Fruit fly (Drosophila melanogaster): ENCODE data around the gene CG15258.
A peak's percentile ranks its signal among the peaks of the same experiment; 100 is the strongest.

CG15258 gene

dm6 chr2L:15392371-15392770 is 30.9 kb upstream of the CG15258 start (continued):
- TF ChIP-seq ken (GFP tag; IDR thresholded peaks at IDR 0.05) (0 out of 3 replicates have a peak, but pooled peaks have one; percentile 26), D19B (GFP tag; optimal IDR thresholded peaks at IDR 0.05) (no peak), gem (tag; optimal IDR thresholded peaks at IDR 0.05) (peak; percentile 53), unpg (GFP tag; optimal IDR thresholded peaks at IDR 0.05) (peak; percentile 4), amos (GFP tag; IDR thresholded peaks at IDR 0.05; ENCODE audit: partially characterized antibody) (no peak), CG14710 (tag; optimal IDR thresholded peaks at IDR 0.05) (no peak), CG18599 (GFP tag; optimal IDR thresholded peaks at IDR 0.05) (no peak), Oli (tag; optimal IDR thresholded peaks at IDR 0.05) (peak; percentile 18), CG12391 (tag; optimal IDR thresholded peaks at IDR 0.05) (peak; percentile 25), Ssrp (tag; optimal IDR thresholded peaks at IDR 0.05) (peak; percentile 27), Ptx1 (GFP tag; IDR thresholded peaks at IDR 0.05) (no peak; the same call in 1 of the 2 replicates), sc (optimal IDR thresholded peaks at IDR 0.05) (no peak), sc (GFP tag; optimal IDR thresholded peaks at IDR 0.05) (peak; percentile 9), Drgx (GFP tag; IDR thresholded peaks at IDR 0.05) (peak; percentile 81)

dm6 chr2L:15390421-15390820 is 29.0 kb upstream of the CG15258 start:
- TF ChIP-seq CG7372 (GFP tag; IDR thresholded peaks at IDR 0.05) (no peak), ab (GFP tag; optimal IDR thresholded peaks at IDR 0.05) (no peak), ind (GFP tag; optimal IDR thresholded peaks at IDR 0.05) (no peak), HHEX (GFP tag; optimal IDR thresholded peaks at IDR 0.05) (no peak), CG10321 (GFP tag; IDR thresholded peaks at IDR 0.05) (no peak), PHDP (tag; optimal IDR thresholded peaks at IDR 0.05) (no peak)

- TF ChIP-seq CG14441 (GFP tag; IDR thresholded peaks at IDR 0.05) (no peak), CG7556 (GFP tag; optimal IDR thresholded peaks at IDR 0.05) (no peak), corto (GFP tag; optimal IDR thresholded peaks at IDR 0.05) (peak; percentile 21), Ets97D (GFP tag; optimal IDR thresholded peaks at IDR 0.05) (no peak), kah (GFP tag; optimal IDR thresholded peaks at IDR 0.05) (no peak), lbe (GFP tag; optimal IDR thresholded peaks at IDR 0.05) (peak; percentile 43), YL-1 (GFP tag; optimal IDR thresholded peaks at IDR 0.05) (no peak), CG9797 (GFP tag; optimal IDR thresholded peaks at IDR 0.05) (no peak), nom (GFP tag; optimal IDR thresholded peaks at IDR 0.05) (peak; percentile 72), gro (GFP tag; optimal IDR thresholded peaks at IDR 0.05) (no peak), bsh (GFP tag; optimal IDR thresholded peaks at IDR 0.05) (peak in 1 of 2 experiments; percentile 12), Blimp-1 (GFP tag; optimal IDR thresholded peaks at IDR 0.05) (no peak), Oli (tag; optimal IDR thresholded peaks at IDR 0.05) (no peak)
These were observed 27.6 kb upstream of the CG15258 start for dm6 chr2L:15388980-15389379.

- TF ChIP-seq pzg (GFP tag; optimal IDR thresholded peaks at IDR 0.05) (no peak), Blimp-1 (GFP tag; optimal IDR thresholded peaks at IDR 0.05) (peak; percentile 21)
These were observed 26.6 kb upstream of the CG15258 start for dm6 chr2L:15387886-15388605.
